Worm (Caenorhabditis elegans) whole organism, young adult: ENCODE measurements around the gene chpf-1.

Experiments used
- F33H1.4 ChIP-seq: fragments of 200-800 bp; sonication (Bioruptor generic); IDR thresholded peaks from 2 replicates; pipeline ENCODE4 v1.3.6; 2022; ENCODE audit warnings: missing genetic modification reagents, missing genetic modification characterization, missing compliant biosample characterization
- xnd-1 ChIP-seq: sonication (generic microtip); optimal IDR thresholded peaks from 2 replicates; lab custom pipeline; 2016; ENCODE audit warnings: missing genotype, missing genetic modification reagents, missing genetic modification characterization, missing compliant biosample characterization

- TF ChIP-seq xnd-1: no peak
- no peak for TF ChIP-seq F33H1.4 (GFP tag; lab: Robert Waterston, UW)
These were observed 38.0 kb upstream of the chpf-1 start, which contains the start of the genes C12D8.21 and col-148 for ce11 chrV:10241121-10241803.
